Worm (Caenorhabditis elegans): ENCODE measurements around the gene T07F12.4.

Gene T07F12.4

ce11 chrX:4879998-4880397 is 20.6 kb downstream of the T07F12.4 start:
- TF ChIP-seq nhr-25 (tag; optimal IDR thresholded peaks at IDR 0.05), result peak; percentile 16
- no peak for TF ChIP-seq C34F6.9 (tag; optimal IDR thresholded peaks at IDR 0.05)
- no peak for TF ChIP-seq elt-1 (tag; optimal IDR thresholded peaks at IDR 0.05)

ce11 chrX:4876904-4877303 is 23.7 kb downstream of the T07F12.4 start, which contains the start of gene tsp-14:
TSS of gene tsp-14 (minus strand) at chrX:4876965.
- peak; percentile 0 for TF ChIP-seq nhr-129 (tag; optimal IDR thresholded peaks at IDR 0.05)
- no peak for TF ChIP-seq lin-13 (GFP tag; optimal IDR thresholded peaks at IDR 0.05)

ce11 chrX:4875296-4875695 is 25.3 kb downstream of the T07F12.4 start:
- TF ChIP-seq ZK546.5 (tag; optimal IDR thresholded peaks at IDR 0.05), result no peak
- peak; percentile 76 for TF ChIP-seq blmp-1 (tag; optimal IDR thresholded peaks at IDR 0.05; ENCODE audit: insufficient read depth)

- TF ChIP-seq nhr-23 (tag; optimal IDR thresholded peaks at IDR 0.05) (no peak), nhr-25 (tag; optimal IDR thresholded peaks at IDR 0.05) (peak; percentile 45), skn-1 (tag; optimal IDR thresholded peaks at IDR 0.05) (no peak), unc-55 (GFP tag; optimal IDR thresholded peaks at IDR 0.05) (peak; percentile 40), R02D3.7 (tag; optimal IDR thresholded peaks at IDR 0.05) (no peak)
Measured at ce11 chrX:4872758-4873157, 27.9 kb downstream of the T07F12.4 start.

ce11 chrX:4870683-4871082 is 29.9 kb downstream of the T07F12.4 start:
- no peak for TF ChIP-seq ceh-16 (tag; optimal IDR thresholded peaks at IDR 0.05)
- no peak for TF ChIP-seq ceh-82 (tag; optimal IDR thresholded peaks at IDR 0.05)
- TF ChIP-seq skn-1 (tag; optimal IDR thresholded peaks at IDR 0.05), result no peak
- TF ChIP-seq elt-1 (tag; optimal IDR thresholded peaks at IDR 0.05), result no peak

- TF ChIP-seq sma-3 (GFP tag; optimal IDR thresholded peaks at IDR 0.05), result no peak
- TF ChIP-seq mbf-1 (tag; optimal IDR thresholded peaks at IDR 0.05), result no peak
- TF ChIP-seq nhr-10 (tag; optimal IDR thresholded peaks at IDR 0.05), result no peak
- no peak for TF ChIP-seq F13H6.1 (tag; optimal IDR thresholded peaks at IDR 0.05)
- TF ChIP-seq ZK546.5 (tag; optimal IDR thresholded peaks at IDR 0.05), result no peak
- no peak for TF ChIP-seq aly-2 (tag; optimal IDR thresholded peaks at IDR 0.05)
- TF ChIP-seq nhr-21 (tag; optimal IDR thresholded peaks at IDR 0.05), result no peak
- TF ChIP-seq zag-1 (tag; optimal IDR thresholded peaks at IDR 0.05), result no peak
Measured at ce11 chrX:4869627-4870026, 31.0 kb downstream of the T07F12.4 start.

ce11 chrX:4865798-4866197 is 34.8 kb downstream of the T07F12.4 start, which contains the start of gene ntc-1:
TSS of gene ntc-1 (plus strand) at chrX:4866098.
- no peak for TF ChIP-seq lin-11 (tag; optimal IDR thresholded peaks at IDR 0.05)
- no peak for TF ChIP-seq aly-2 (tag; optimal IDR thresholded peaks at IDR 0.05)
- no peak for TF ChIP-seq peb-1 (tag; optimal IDR thresholded peaks at IDR 0.05)
- TF ChIP-seq egl-27 (tag; optimal IDR thresholded peaks at IDR 0.05), result no peak
- no peak for TF ChIP-seq ztf-1 (GFP tag; conservative IDR thresholded peaks at IDR 0.05)
- no peak for TF ChIP-seq ztf-11 (tag; optimal IDR thresholded peaks at IDR 0.05)

ce11 chrX:4864214-4864613 is 36.4 kb downstream of the T07F12.4 start:
- peak; percentile 14 for TF ChIP-seq mab-5 (tag; optimal IDR thresholded peaks at IDR 0.05)
- no peak for TF ChIP-seq blmp-1 (tag; optimal IDR thresholded peaks at IDR 0.05; ENCODE audit: insufficient read depth)

ce11 chrX:4862062-4862461 is 38.6 kb downstream of the T07F12.4 start:
- peak; percentile 37 for TF ChIP-seq fos-1 (tag; optimal IDR thresholded peaks at IDR 0.05)
- no peak for TF ChIP-seq ama-1 (optimal IDR thresholded peaks at IDR 0.05)

All from whole organism, L2 larva.